Worm (Caenorhabditis elegans) whole organism, L3 larva: ENCODE results near the gene tir-1.
"Not testable (repeated sequence)": the region's sequence is repeated elsewhere in the genome, so short reads cannot be mapped to it uniquely, and the experiment has no call there.

Experiments
- ZK546.5 ChIP-seq: sonication (generic microtip); optimal IDR thresholded peaks from 2 replicates; lab custom pipeline; 2017; ENCODE audit warnings: missing biosample characterization, missing genetic modification characterization
- aly-2 ChIP-seq: fragments of 150-350 bp; optimal IDR thresholded peaks from 2 replicates; lab custom pipeline; 2014; ENCODE audit warnings: missing biosample characterization, missing genetic modification characterization
- ama-1 ChIP-seq: fragments of 150-350 bp; optimal IDR thresholded peaks from 2 replicates; lab custom pipeline; 2018
- ceh-82 ChIP-seq: fragments of 150-350 bp; optimal IDR thresholded peaks from 2 replicates; lab custom pipeline; 2014; ENCODE audit warnings: missing biosample characterization, missing genetic modification characterization
- egl-27 ChIP-seq: sonication (generic microtip); optimal IDR thresholded peaks from 4 replicates; lab custom pipeline; 2017; ENCODE audit warnings: missing biosample characterization, missing genetic modification reagents, missing genetic modification characterization
- elt-1 ChIP-seq: fragments of 150-350 bp; optimal IDR thresholded peaks from 2 replicates; lab custom pipeline; 2014; ENCODE audit warnings: missing biosample characterization, missing genetic modification characterization
- elt-2 ChIP-seq: sonication (generic microtip); optimal IDR thresholded peaks from 2 replicates; lab custom pipeline; 2016; ENCODE audit warnings: missing genetic modification reagents, mild to moderate bottlenecking, missing genetic modification characterization, missing compliant biosample characterization
- elt-3 ChIP-seq, 3 experiments: fragments of 150-350 bp in 1 of 3; sonication (generic microtip) in 2 of 3; optimal IDR thresholded peaks; 2 replicates in 2 of 3; 4 replicates in 1 of 3; lab custom pipeline; 2014 to 2017; ENCODE audit warnings: missing biosample characterization in 3 of 3, missing genetic modification characterization in 3 of 3
- eor-1 ChIP-seq, 2 experiments: fragments of 150-350 bp; optimal IDR thresholded peaks; 2 replicates each; lab custom pipeline; 2014 to 2018; ENCODE audit warnings: missing biosample characterization in 2 of 2, missing genetic modification characterization in 2 of 2
- fkh-2 ChIP-seq: fragments of 150-350 bp; optimal IDR thresholded peaks from 2 replicates; lab custom pipeline; 2014; ENCODE audit warnings: missing biosample characterization, missing genetic modification reagents, missing genetic modification characterization
- fos-1 ChIP-seq: fragments of 150-350 bp; optimal IDR thresholded peaks from 2 replicates; lab custom pipeline; 2014; ENCODE audit warnings: missing biosample characterization, missing genetic modification characterization
- hmg-11 ChIP-seq: sonication (generic microtip); optimal IDR thresholded peaks from 2 replicates; lab custom pipeline; 2016; ENCODE audit warnings: missing genetic modification characterization, missing compliant biosample characterization
- jun-1 ChIP-seq: fragments of 150-350 bp; optimal IDR thresholded peaks from 2 replicates; lab custom pipeline; 2014; ENCODE audit warnings: missing biosample characterization, missing genetic modification reagents, missing genetic modification characterization
- lin-15B ChIP-seq: fragments of 150-350 bp; optimal IDR thresholded peaks from 2 replicates; lab custom pipeline; 2014; ENCODE audit warnings: missing biosample characterization, missing genetic modification characterization
- lsy-12 ChIP-seq: sonication (generic microtip); optimal IDR thresholded peaks from 2 replicates; lab custom pipeline; 2016; ENCODE audit warnings: mild to moderate bottlenecking, missing genetic modification characterization, missing compliant biosample characterization
- nfya-1 ChIP-seq: sonication (generic microtip); optimal IDR thresholded peaks from 2 replicates; lab custom pipeline; 2017; ENCODE audit warnings: missing genetic modification characterization, mild to moderate bottlenecking, missing compliant biosample characterization, antibody characterized with exemption, moderate library complexity; ENCODE audit not compliant: insufficient read depth
- nhr-12 ChIP-seq: fragments of 150-350 bp; optimal IDR thresholded peaks from 2 replicates; lab custom pipeline; 2014; ENCODE audit warnings: missing biosample characterization, missing genetic modification characterization
- nhr-23 ChIP-seq: fragments of 150-350 bp; optimal IDR thresholded peaks from 2 replicates; lab custom pipeline; 2014; ENCODE audit warnings: missing biosample characterization, missing genetic modification reagents, missing genetic modification characterization
- nhr-25 ChIP-seq: sonication (generic microtip); optimal IDR thresholded peaks from 2 replicates; lab custom pipeline; 2017; ENCODE audit warnings: missing biosample characterization, missing genetic modification characterization
- nhr-28 ChIP-seq: fragments of 150-350 bp; optimal IDR thresholded peaks from 2 replicates; lab custom pipeline; 2014; ENCODE audit warnings: missing biosample characterization, missing genetic modification characterization
- nhr-43 ChIP-seq: sonication (generic microtip); optimal IDR thresholded peaks from 2 replicates; lab custom pipeline; 2016; ENCODE audit warnings: mild to moderate bottlenecking, missing genetic modification characterization, missing compliant biosample characterization; ENCODE audit not compliant: poor library complexity, severe bottlenecking
- pha-4 ChIP-seq: fragments of 150-350 bp; optimal IDR thresholded peaks from 2 replicates; lab custom pipeline; 2014; ENCODE audit warnings: missing biosample characterization, missing genetic modification reagents, missing genetic modification characterization
- pqm-1 ChIP-seq: fragments of 150-350 bp; optimal IDR thresholded peaks from 2 replicates; lab custom pipeline; 2017; ENCODE audit warnings: missing biosample characterization, missing genetic modification characterization, inconsistent platforms

The tir-1 gene

ce11 chrIII:3862918-3863385 lies 38.5 kb downstream of the tir-1 start, which contains the start of gene brc-1 (continued):
- TF ChIP-seq nfya-1 (tag; lab: Kevin White, UChicago) (peak; percentile 94), ZK546.5 (tag; lab: Kevin White, UChicago) (peak; percentile 9), fkh-2 (tag; lab: Kevin White, UChicago) (no peak), pqm-1 (peak; percentile 57), lin-15B (tag; lab: Kevin White, UChicago) (peak; percentile 96), eor-1 (tag; optimal IDR thresholded peaks at IDR 0.05; lab: Kevin White, UChicago) (no peak)

- TF ChIP-seq pqm-1 (peak; percentile 84), elt-2 (tag; lab: Kevin White, UChicago) (peak; percentile 69), pha-4 (tag; lab: Kevin White, UChicago) (peak; percentile 54)
Observed at ce11 chrIII:3858003-3858402, 43.4 kb downstream of the tir-1 start.

- TF ChIP-seq nhr-43 (tag; lab: Kevin White, UChicago) (peak; percentile 30), nfya-1 (tag; lab: Kevin White, UChicago) (peak; percentile 20), nhr-23 (peak; percentile 27), lsy-12 (peak; percentile 12), pha-4 (tag; lab: Kevin White, UChicago) (peak; percentile 26), lin-15B (tag; lab: Kevin White, UChicago) (peak; percentile 25)
Observed at ce11 chrIII:3857007-3857406, 44.4 kb downstream of the tir-1 start.

ce11 chrIII:3854868-3855267 lies 46.6 kb downstream of the tir-1 start:
- TF ChIP-seq nhr-23 (peak; percentile 1), nhr-43 (tag; lab: Kevin White, UChicago) (peak; percentile 19), lsy-12 (peak; percentile 14), nfya-1 (tag; lab: Kevin White, UChicago) (peak; percentile 5), lin-15B (tag; lab: Kevin White, UChicago) (peak; percentile 38)

- TF ChIP-seq egl-27 (tag; lab: Kevin White, UChicago); aly-2 (tag; lab: Kevin White, UChicago); nhr-23: not testable (repeated sequence)
Observed at ce11 chrIII:3852030-3852579, 49.3 kb downstream of the tir-1 start, which contains the start of gene cyp-25A4. TSS of gene cyp-25A4 (minus strand) at chrIII:3852080.

- not testable (repeated sequence) for TF ChIP-seq nhr-25 (tag; lab: Kevin White, UChicago); ama-1 (lab: Kevin White, UChicago); elt-1 (tag; lab: Kevin White, UChicago)
Observed at ce11 chrIII:3844746-3845145, 56.7 kb downstream of the tir-1 start, which contains the start of gene maph-1.3. TSS of gene maph-1.3 (plus strand) at chrIII:3844893.

ce11 chrIII:3843514-3843913 lies 57.9 kb downstream of the tir-1 start, which contains the start of gene C36A4.4:
TSS of gene C36A4.4 (minus strand) at chrIII:3843614.
- TF ChIP-seq eor-1 (tag; optimal IDR thresholded peaks at IDR 0.05; lab: Kevin White, UChicago); elt-3 (tag; optimal IDR thresholded peaks at IDR 0.05; lab: Kevin White, UChicago); nhr-28 (tag; lab: Kevin White, UChicago): not testable (repeated sequence)

- not testable (repeated sequence) for TF ChIP-seq nhr-12, aly-2, jun-1 (tag; lab: Kevin White, UChicago)
Observed at ce11 chrIII:3840279-3840678, 61.2 kb downstream of the tir-1 start, which contains the start of gene C36A4.11. TSS of gene C36A4.11 (plus strand) at chrIII:3840579.

- TF ChIP-seq ceh-82 (tag; lab: Kevin White, UChicago): no peak
- no peak for TF ChIP-seq hmg-11 (tag; lab: Kevin White, UChicago)
- TF ChIP-seq fos-1: no peak
- no peak for TF ChIP-seq lin-15B (tag; lab: Kevin White, UChicago)
- TF ChIP-seq, all 47 proteins: peak for 0
Observed at ce11 chrIII:3839635-3840034, 61.8 kb downstream of the tir-1 start, which contains the start of gene cyp-25A3. TSS of gene cyp-25A3 (minus strand) at chrIII:3839735.
